Worm (Caenorhabditis elegans) whole organism, mixed stage, embryonic: ENCODE data around the gene Y54G2A.15.

Experiments used
- M03D4.4 ChIP-seq: sonication (generic microtip); optimal IDR thresholded peaks from 2 replicates; lab custom pipeline; 2017; ENCODE audit warnings: mild to moderate bottlenecking, missing genetic modification characterization, missing compliant biosample characterization
- bed-3 ChIP-seq: fragments of 200-800 bp; sonication (Bioruptor generic); optimal IDR thresholded peaks from 3 replicates; lab custom pipeline; 2018; ENCODE audit warnings: mild to moderate bottlenecking, missing genetic modification characterization, moderate library complexity, missing compliant biosample characterization
- blmp-1 ChIP-seq: fragments of 150-350 bp; optimal IDR thresholded peaks from 2 replicates; lab custom pipeline; 2014; ENCODE audit warnings: missing biosample characterization, missing genetic modification characterization
- ceh-39 ChIP-seq: fragments of 150-350 bp; optimal IDR thresholded peaks from 2 replicates; lab custom pipeline; 2014; ENCODE audit warnings: missing biosample characterization, missing genetic modification characterization
- ceh-43 ChIP-seq: fragments of 200-800 bp; sonication (Bioruptor generic); optimal IDR thresholded peaks from 2 replicates; lab custom pipeline; 2018; ENCODE audit warnings: mild to moderate bottlenecking, missing genetic modification characterization, moderate library complexity, missing compliant biosample characterization
- ceh-83 ChIP-seq: fragments of 200-800 bp; sonication (Bioruptor generic); optimal IDR thresholded peaks from 2 replicates; lab custom pipeline; 2018; ENCODE audit warnings: mild to moderate bottlenecking, missing genetic modification characterization, missing compliant biosample characterization
- ces-1 ChIP-seq: fragments of 150-350 bp; optimal IDR thresholded peaks from 2 replicates; lab custom pipeline; 2014; ENCODE audit warnings: missing biosample characterization, missing genetic modification reagents, missing genetic modification characterization
- cnd-1 ChIP-seq: fragments of 200-800 bp; sonication (Bioruptor generic); optimal IDR thresholded peaks from 2 replicates; lab custom pipeline; 2018; ENCODE audit warnings: mild to moderate bottlenecking, missing genetic modification characterization, missing compliant biosample characterization
- drap-1 ChIP-seq: fragments of 200-800 bp; sonication (Bioruptor generic); optimal IDR thresholded peaks from 3 replicates; lab custom pipeline; 2018; ENCODE audit warnings: mild to moderate bottlenecking, missing genetic modification characterization, missing compliant biosample characterization
- elt-1 ChIP-seq: sonication (generic microtip); optimal IDR thresholded peaks from 2 replicates; lab custom pipeline; 2017; ENCODE audit warnings: missing genetic modification characterization, mild to moderate bottlenecking, missing compliant biosample characterization, antibody characterized with exemption, moderate library complexity, borderline replicate concordance; ENCODE audit not compliant: insufficient read depth
- elt-3 ChIP-seq: fragments of 150-350 bp; optimal IDR thresholded peaks from 2 replicates; lab custom pipeline; 2014; ENCODE audit warnings: missing biosample characterization, missing genetic modification characterization
- flh-1 ChIP-seq: fragments of 200-800 bp; sonication (Bioruptor generic); optimal IDR thresholded peaks from 2 replicates; lab custom pipeline; 2018; ENCODE audit warnings: mild to moderate bottlenecking, missing genetic modification characterization, moderate library complexity, missing compliant biosample characterization
- ham-2 ChIP-seq: fragments of 200-800 bp; sonication (Bioruptor generic); optimal IDR thresholded peaks from 2 replicates; lab custom pipeline; 2018; ENCODE audit warnings: mild to moderate bottlenecking, missing genetic modification characterization, missing compliant biosample characterization
- hlh-1 ChIP-seq: fragments of 150-350 bp; optimal IDR thresholded peaks from 2 replicates; lab custom pipeline; 2014; ENCODE audit warnings: missing biosample characterization, missing genetic modification reagents, missing genetic modification characterization
- lin-13 ChIP-seq: fragments of 150-350 bp; optimal IDR thresholded peaks from 2 replicates; lab custom pipeline; 2014; ENCODE audit warnings: missing biosample characterization, missing genetic modification characterization
- lin-32 ChIP-seq: fragments of 200-800 bp; sonication (Bioruptor generic); optimal IDR thresholded peaks from 2 replicates; lab custom pipeline; 2018; ENCODE audit warnings: mild to moderate bottlenecking, missing genetic modification characterization, missing compliant biosample characterization
- lsy-2 ChIP-seq: fragments of 150-350 bp; optimal IDR thresholded peaks from 2 replicates; lab custom pipeline; 2014; ENCODE audit warnings: missing biosample characterization, missing genetic modification characterization
- mab-5 ChIP-seq: fragments of 150-350 bp; optimal IDR thresholded peaks from 2 replicates; lab custom pipeline; 2014; ENCODE audit warnings: missing biosample characterization, missing genetic modification characterization
- mep-1 ChIP-seq: fragments of 150-350 bp; optimal IDR thresholded peaks from 2 replicates; lab custom pipeline; 2017; ENCODE audit warnings: missing biosample characterization, missing genetic modification reagents, missing genetic modification characterization, inconsistent platforms
- mls-2 ChIP-seq: sonication (generic microtip); optimal IDR thresholded peaks from 2 replicates; lab custom pipeline; 2016; ENCODE audit warnings: mild to moderate bottlenecking, missing genetic modification characterization, moderate library complexity, missing compliant biosample characterization
- nhr-12 ChIP-seq: fragments of 150-350 bp; optimal IDR thresholded peaks from 2 replicates; lab custom pipeline; 2014; ENCODE audit warnings: missing biosample characterization, missing genetic modification characterization
- nhr-2 ChIP-seq: fragments of 150-350 bp; optimal IDR thresholded peaks from 2 replicates; lab custom pipeline; 2014; ENCODE audit warnings: missing biosample characterization, missing genetic modification characterization
- nhr-237 ChIP-seq: fragments of 150-350 bp; optimal IDR thresholded peaks from 2 replicates; lab custom pipeline; 2014; ENCODE audit warnings: missing biosample characterization, missing genetic modification characterization
- nhr-28 ChIP-seq: fragments of 150-350 bp; optimal IDR thresholded peaks from 2 replicates; lab custom pipeline; 2014; ENCODE audit warnings: missing biosample characterization, missing genetic modification characterization
- nhr-76 ChIP-seq: sonication (generic microtip); optimal IDR thresholded peaks from 2 replicates; lab custom pipeline; 2017; ENCODE audit warnings: missing biosample characterization, missing genetic modification characterization
- pha-4 ChIP-seq: fragments of 150-350 bp; optimal IDR thresholded peaks from 2 replicates; lab custom pipeline; 2018; ENCODE audit warnings: missing biosample characterization, missing genetic modification reagents, missing genetic modification characterization
- sem-2 ChIP-seq: fragments of 200-800 bp; sonication (Bioruptor generic); optimal IDR thresholded peaks from 2 replicates; lab custom pipeline; 2018; ENCODE audit warnings: mild to moderate bottlenecking, missing genetic modification characterization, missing compliant biosample characterization
- snpc-4 ChIP-seq: fragments of 150-350 bp; optimal IDR thresholded peaks from 2 replicates; lab custom pipeline; 2014; ENCODE audit warnings: missing biosample characterization, missing genetic modification characterization
- sptf-1 ChIP-seq: sonication (generic microtip); optimal IDR thresholded peaks from 2 replicates; lab custom pipeline; 2017; ENCODE audit warnings: mild to moderate bottlenecking, missing genetic modification characterization, moderate library complexity, missing compliant biosample characterization
- tbx-8 ChIP-seq: fragments of 200-800 bp; sonication (Bioruptor generic); optimal IDR thresholded peaks from 2 replicates; lab custom pipeline; 2018; ENCODE audit warnings: mild to moderate bottlenecking, missing genetic modification characterization, moderate library complexity, missing compliant biosample characterization
- unc-120 ChIP-seq: sonication (generic microtip); optimal IDR thresholded peaks from 2 replicates; lab custom pipeline; 2017; ENCODE audit warnings: missing genetic modification characterization, missing compliant biosample characterization; ENCODE audit not compliant: poor library complexity, severe bottlenecking
- unc-39 ChIP-seq: fragments of 150-350 bp; optimal IDR thresholded peaks from 2 replicates; lab custom pipeline; 2014; ENCODE audit warnings: missing biosample characterization, missing genetic modification characterization
- unc-62 ChIP-seq: fragments of 150-350 bp; optimal IDR thresholded peaks from 2 replicates; lab custom pipeline; 2014; ENCODE audit warnings: missing biosample characterization, missing genetic modification reagents, missing genetic modification characterization
- zip-8 ChIP-seq: fragments of 150-350 bp; optimal IDR thresholded peaks from 2 replicates; lab custom pipeline; 2014; ENCODE audit warnings: missing biosample characterization, missing genetic modification characterization
- ztf-11 ChIP-seq: fragments of 150-350 bp; optimal IDR thresholded peaks from 2 replicates; lab custom pipeline; 2014; ENCODE audit warnings: missing biosample characterization, missing genetic modification characterization

Y54G2A.15 gene

ce11 chrIV:2891535-2892233 lies 47.9 kb upstream of the Y54G2A.15 start:
- TF ChIP-seq mep-1 = no peak
- no peak for TF ChIP-seq flh-1 (GFP tag; lab: Kevin White, UChicago)
- TF ChIP-seq unc-62 (GFP tag; lab: Kevin White, UChicago) = no peak
- no peak for TF ChIP-seq zip-8 (tag; lab: Kevin White, UChicago)
- no peak for TF ChIP-seq mls-2 (tag; lab: Kevin White, UChicago)
- TF ChIP-seq bed-3 (GFP tag; lab: Kevin White, UChicago) = no peak
- TF ChIP-seq elt-1 (tag; lab: Kevin White, UChicago) = no peak
- TF ChIP-seq ceh-83 (GFP tag; lab: Kevin White, UChicago) = no peak
- TF ChIP-seq nhr-76 = no peak
- TF ChIP-seq pha-4 (tag; lab: Kevin White, UChicago) = no peak
- TF ChIP-seq drap-1 = no peak
- TF ChIP-seq lin-13 = no peak
- no peak for TF ChIP-seq M03D4.4
- no peak for TF ChIP-seq ceh-39 (tag; lab: Kevin White, UChicago)
- TF ChIP-seq unc-39 = no peak
- TF ChIP-seq elt-3 (tag; lab: Kevin White, UChicago) = no peak

ce11 chrIV:2890401-2890952 lies 46.7 kb upstream of the Y54G2A.15 start, which contains the start of the genes nprt-1 and dib-1:
nprt-1 (minus strand) TSS chrIV:2890451.
dib-1 (plus strand) TSS chrIV:2890882.
- TF ChIP-seq bed-3 (GFP tag; lab: Kevin White, UChicago) (no peak), snpc-4 (tag; lab: Kevin White, UChicago) (no peak), ces-1 (GFP tag; lab: Kevin White, UChicago) (peak; percentile 62), lin-13 (peak; percentile 4), mep-1 (peak; percentile 47), ceh-39 (tag; lab: Kevin White, UChicago) (no peak), nhr-76 (no peak), mls-2 (tag; lab: Kevin White, UChicago) (no peak), lin-32 (GFP tag; lab: Kevin White, UChicago) (no peak), nhr-28 (tag; lab: Kevin White, UChicago) (no peak), nhr-2 (no peak), sptf-1 (peak; percentile 13), cnd-1 (tag; lab: Kevin White, UChicago) (no peak), drap-1 (no peak), lsy-2 (tag; lab: Kevin White, UChicago) (peak; percentile 73), unc-62 (GFP tag; lab: Kevin White, UChicago) (no peak), nhr-237 (tag; lab: Kevin White, UChicago) (peak; percentile 12)

- no peak for TF ChIP-seq unc-39
- no peak for TF ChIP-seq nhr-237 (tag; lab: Kevin White, UChicago)
- TF ChIP-seq elt-1 (tag; lab: Kevin White, UChicago) = no peak
- TF ChIP-seq lsy-2 (tag; lab: Kevin White, UChicago) = no peak
- TF ChIP-seq nhr-28 (tag; lab: Kevin White, UChicago) = no peak
- TF ChIP-seq nhr-12 (tag; lab: Kevin White, UChicago) = no peak
- TF ChIP-seq lin-13 = no peak
- TF ChIP-seq snpc-4 (tag; lab: Kevin White, UChicago) = no peak
- TF ChIP-seq ham-2 (GFP tag; lab: Kevin White, UChicago) = no peak
- TF ChIP-seq cnd-1 (tag; lab: Kevin White, UChicago) = no peak
- TF ChIP-seq mls-2 (tag; lab: Kevin White, UChicago) = no peak
Observed at ce11 chrIV:2888496-2889101, 44.8 kb upstream of the Y54G2A.15 start.

ce11 chrIV:2887245-2887644 lies 43.5 kb upstream of the Y54G2A.15 start:
- TF ChIP-seq lin-32 (GFP tag; lab: Kevin White, UChicago) (no peak), mls-2 (tag; lab: Kevin White, UChicago) (no peak), unc-39 (no peak), nhr-28 (tag; lab: Kevin White, UChicago) (no peak), unc-120 (tag; lab: Kevin White, UChicago) (no peak), blmp-1 (tag; lab: Kevin White, UChicago) (no peak), lsy-2 (tag; lab: Kevin White, UChicago) (no peak), nhr-76 (no peak), hlh-1 (tag; lab: Kevin White, UChicago) (no peak), M03D4.4 (no peak), drap-1 (no peak), cnd-1 (tag; lab: Kevin White, UChicago) (no peak), mab-5 (tag; lab: Kevin White, UChicago) (no peak), tbx-8 (no peak), ztf-11 (tag; lab: Kevin White, UChicago) (no peak), ceh-43 (GFP tag; lab: Kevin White, UChicago) (no peak), ceh-39 (tag; lab: Kevin White, UChicago) (no peak), sem-2 (no peak)
- TF ChIP-seq, all 35 proteins: peak for 0
